Worm (Caenorhabditis elegans) whole organism, young adult: ENCODE measurements around the gene clec-119.

Source experiments
- bed-1 ChIP-seq: fragments of 200-800 bp; sonication (Bioruptor generic); IDR thresholded peaks from 2 replicates; pipeline ENCODE4 v1.3.6; 2022; ENCODE audit warnings: missing genetic modification reagents, missing genetic modification characterization, missing compliant biosample characterization
- chd-7 ChIP-seq: sonication (generic microtip); optimal IDR thresholded peaks from 2 replicates; lab custom pipeline; 2016; ENCODE audit warnings: mild to moderate bottlenecking, missing genetic modification characterization, moderate library complexity, missing compliant biosample characterization
- efl-1 ChIP-seq: fragments of 150-350 bp; optimal IDR thresholded peaks from 2 replicates; lab custom pipeline; 2014; ENCODE audit warnings: missing biosample characterization, missing genetic modification reagents, missing genetic modification characterization
- gei-17 ChIP-seq: fragments of 200-800 bp; sonication (Bioruptor generic); optimal IDR thresholded peaks from 2 replicates; lab custom pipeline; 2018; ENCODE audit warnings: mild to moderate bottlenecking, missing genetic modification characterization, missing compliant biosample characterization
- madf-8 ChIP-seq: fragments of 200-800 bp; sonication (Bioruptor generic); conservative IDR thresholded peaks from 2 replicates; pipeline ENCODE4 v1.3.6; 2022; ENCODE audit warnings: missing genetic modification reagents, missing genetic modification characterization, missing compliant biosample characterization
- nhr-179 ChIP-seq: sonication (generic microtip); optimal IDR thresholded peaks from 2 replicates; lab custom pipeline; 2016; ENCODE audit warnings: mild to moderate bottlenecking, missing genetic modification characterization, missing compliant biosample characterization
- sdz-38 ChIP-seq: sonication (generic microtip); optimal IDR thresholded peaks from 2 replicates; lab custom pipeline; 2016; ENCODE audit warnings: missing genotype, missing genetic modification characterization, missing compliant biosample characterization
- tbp1 ChIP-seq: fragments of 200-800 bp; sonication (Bioruptor generic); optimal IDR thresholded peaks from 2 replicates; lab custom pipeline; 2018; ENCODE audit warnings: mild to moderate bottlenecking, missing genetic modification characterization, missing compliant biosample characterization
- unc-62 ChIP-seq: fragments of 150-350 bp; optimal IDR thresholded peaks from 2 replicates; lab custom pipeline; 2014; ENCODE audit warnings: missing biosample characterization, missing genetic modification reagents, missing genetic modification characterization
- xnd-1 ChIP-seq: sonication (generic microtip); optimal IDR thresholded peaks from 2 replicates; lab custom pipeline; 2016; ENCODE audit warnings: missing genotype, missing genetic modification reagents, missing genetic modification characterization, missing compliant biosample characterization
- ztf-28 ChIP-seq: fragments of 200-800 bp; sonication (Bioruptor generic); IDR thresholded peaks from 2 replicates; pipeline ENCODE4 v1.3.6; 2022; ENCODE audit warnings: missing genetic modification reagents, missing genetic modification characterization, missing compliant biosample characterization

ce11 chrII:1275439-1275838, 19.7 kb downstream of the clec-119 start, which contains the start of gene Y57G7A.5:
- TF ChIP-seq bed-1 (GFP tag; lab: Robert Waterston, UW) (no peak), ztf-28 (no peak), chd-7 (tag; lab: Kevin White, UChicago) (no peak), efl-1 (no peak), gei-17 (GFP tag; lab: Kevin White, UChicago) (no peak), madf-8 (no peak), sdz-38 (tag; lab: Kevin White, UChicago) (no peak), unc-62 (GFP tag; lab: Kevin White, UChicago) (no peak), xnd-1 (tag; lab: Kevin White, UChicago) (no peak), tbp1 (no peak), nhr-179 (no peak)
